Fruit fly (Drosophila melanogaster): ENCODE results near the gene CG5708.

The CG5708 gene

DNA sequence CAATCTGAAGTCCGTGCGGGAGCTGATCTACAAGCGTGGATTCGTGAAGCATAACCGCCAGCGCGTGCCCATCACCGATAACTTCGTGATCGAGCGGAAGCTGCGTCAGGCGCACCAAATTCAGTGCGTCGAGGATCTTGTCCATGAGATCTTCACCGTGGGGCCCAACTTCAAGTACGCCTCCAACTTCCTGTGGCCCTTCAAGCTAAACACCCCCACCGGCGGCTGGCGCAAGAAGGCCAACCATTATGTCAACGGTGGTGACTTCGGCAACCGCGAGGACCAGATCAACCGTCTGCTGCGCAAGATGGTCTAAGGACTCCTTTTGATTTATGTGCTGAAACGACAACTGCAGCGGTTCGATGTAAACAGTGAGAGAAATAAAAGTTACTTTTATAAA is 24.9 kb downstream of the CG5708 start:
- TF ChIP-seq fd96Ca (GFP tag; IDR thresholded peaks at IDR 0.05) (no peak), Snoo (tag; optimal IDR thresholded peaks at IDR 0.05) (no peak), CG4496 (GFP tag; IDR thresholded peaks at IDR 0.05) (0 out of 3 replicates have a peak, but pooled peaks have one; percentile 37), gl (tag; optimal IDR thresholded peaks at IDR 0.05) (no peak), CG9948 (tag; optimal IDR thresholded peaks at IDR 0.05) (no peak)

DNA sequence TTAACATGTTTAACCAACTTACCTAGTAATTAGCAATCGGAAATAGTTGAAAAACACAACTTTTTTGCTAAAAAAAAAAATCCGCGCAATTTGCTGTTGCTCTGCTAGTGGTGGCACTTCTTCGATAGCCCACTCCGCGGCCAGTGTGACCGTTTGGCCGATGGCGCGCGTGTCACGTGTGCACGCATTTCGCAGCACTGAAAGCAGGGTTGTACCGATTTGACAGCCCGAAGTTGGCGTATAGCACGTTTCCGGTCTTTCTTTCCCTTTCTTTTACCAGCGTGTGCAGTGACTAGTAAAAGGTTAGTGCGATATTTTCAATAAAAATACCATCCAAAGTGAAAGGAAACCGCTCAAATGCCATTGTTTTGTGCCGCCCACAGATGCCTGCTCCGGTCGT is 25.8 kb downstream of the CG5708 start, which contains the start of the genes Ripalpha and RpL7:
Gene Ripalpha (minus strand): TSS at position 128 of the 400 bp plus-strand sequence.
Gene RpL7 (plus strand): TSS at position 158 of the 400 bp plus-strand sequence.
- peak; percentile 68 for TF ChIP-seq CG8159 (tag; optimal IDR thresholded peaks at IDR 0.05)
- no peak for TF ChIP-seq CG13204 (GFP tag; optimal IDR thresholded peaks at IDR 0.05)
- peak; percentile 57 for TF ChIP-seq CG17806 (tag; optimal IDR thresholded peaks at IDR 0.05)
- TF ChIP-seq CG10348 (GFP tag; IDR thresholded peaks at IDR 0.05), result no peak
- TF ChIP-seq CG4496 (GFP tag; IDR thresholded peaks at IDR 0.05), result peak; percentile 97
- TF ChIP-seq CG34367 (tag; optimal IDR thresholded peaks at IDR 0.05), result peak; percentile 89
- peak; percentile 88 for TF ChIP-seq CG12605 (GFP tag; IDR thresholded peaks at IDR 0.05)
- TF ChIP-seq D1 (tag; optimal IDR thresholded peaks at IDR 0.05), result no peak
- TF ChIP-seq Pif1B (GFP tag; optimal IDR thresholded peaks at IDR 0.05), result peak; percentile 76
- TF ChIP-seq CG15710 (tag; optimal IDR thresholded peaks at IDR 0.05), result peak; percentile 80
- no peak for TF ChIP-seq CG14655 (GFP tag; optimal IDR thresholded peaks at IDR 0.05)
- TF ChIP-seq CG32121 (GFP tag; IDR thresholded peaks at IDR 0.05), result peak; percentile 77
- TF ChIP-seq EcR (GFP tag; optimal IDR thresholded peaks at IDR 0.05), result no peak
- TF ChIP-seq CG8301 (tag; optimal IDR thresholded peaks at IDR 0.05), result peak; percentile 61
- peak; percentile 91 for TF ChIP-seq Ets98B (GFP tag; IDR thresholded peaks at IDR 0.05)
- TF ChIP-seq Snoo (tag; optimal IDR thresholded peaks at IDR 0.05), result peak; percentile 95
- no peak for TF ChIP-seq fd96Ca (GFP tag; IDR thresholded peaks at IDR 0.05)
- peak; percentile 85 for TF ChIP-seq rn (GFP tag; IDR thresholded peaks at IDR 0.05)
- peak; percentile 89 for TF ChIP-seq Pif1A (GFP tag; optimal IDR thresholded peaks at IDR 0.05)
- TF ChIP-seq gl (tag; optimal IDR thresholded peaks at IDR 0.05), result peak; percentile 81
- peak; percentile 43 for TF ChIP-seq CG9948 (tag; optimal IDR thresholded peaks at IDR 0.05)

dm6 chr2L:10198911-10199310 is 27.7 kb downstream of the CG5708 start, which contains the start of gene Sur:
Sur (minus strand) TSS chr2L:10199117.
- TF ChIP-seq Ets98B (GFP tag; IDR thresholded peaks at IDR 0.05) (no peak), CG10348 (GFP tag; IDR thresholded peaks at IDR 0.05) (no peak), D1 (tag; optimal IDR thresholded peaks at IDR 0.05) (no peak), EcR (GFP tag; optimal IDR thresholded peaks at IDR 0.05) (no peak), CG34367 (tag; optimal IDR thresholded peaks at IDR 0.05) (no peak), Snoo (tag; optimal IDR thresholded peaks at IDR 0.05) (no peak), CG8159 (tag; optimal IDR thresholded peaks at IDR 0.05) (no peak), CG17806 (tag; optimal IDR thresholded peaks at IDR 0.05) (no peak), CG9948 (tag; optimal IDR thresholded peaks at IDR 0.05) (no peak), CG12605 (GFP tag; IDR thresholded peaks at IDR 0.05) (no peak), rn (GFP tag; IDR thresholded peaks at IDR 0.05) (no peak), Pif1B (GFP tag; optimal IDR thresholded peaks at IDR 0.05) (no peak)

DNA sequence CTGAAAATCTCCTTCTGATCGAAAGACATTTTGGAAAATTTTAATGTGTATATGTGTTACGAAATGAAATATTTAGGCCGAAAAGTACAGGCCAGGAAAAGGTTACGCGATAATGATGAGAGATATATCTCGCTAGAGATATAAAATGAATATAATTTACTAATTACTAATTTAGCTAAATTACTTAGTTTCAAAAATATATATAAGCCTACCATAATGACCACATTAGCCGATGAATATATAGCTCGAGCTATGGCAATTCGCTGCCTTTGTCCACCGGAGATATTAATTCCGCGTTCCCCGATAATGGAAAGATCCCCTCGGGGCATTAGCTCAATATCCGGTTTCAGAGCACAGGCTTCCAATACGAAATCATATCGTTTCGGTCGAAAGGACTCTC is 35.2 kb downstream of the CG5708 start, which contains the start of gene Fum4:
Gene Fum4 (minus strand): TSS at position 101 of the 400 bp plus-strand sequence.
- TF ChIP-seq CG9948 (tag; optimal IDR thresholded peaks at IDR 0.05) (no peak), Ets98B (GFP tag; IDR thresholded peaks at IDR 0.05) (no peak), CG8301 (tag; optimal IDR thresholded peaks at IDR 0.05) (no peak), CG34367 (tag; optimal IDR thresholded peaks at IDR 0.05) (no peak), Pif1B (GFP tag; optimal IDR thresholded peaks at IDR 0.05) (no peak)

DNA sequence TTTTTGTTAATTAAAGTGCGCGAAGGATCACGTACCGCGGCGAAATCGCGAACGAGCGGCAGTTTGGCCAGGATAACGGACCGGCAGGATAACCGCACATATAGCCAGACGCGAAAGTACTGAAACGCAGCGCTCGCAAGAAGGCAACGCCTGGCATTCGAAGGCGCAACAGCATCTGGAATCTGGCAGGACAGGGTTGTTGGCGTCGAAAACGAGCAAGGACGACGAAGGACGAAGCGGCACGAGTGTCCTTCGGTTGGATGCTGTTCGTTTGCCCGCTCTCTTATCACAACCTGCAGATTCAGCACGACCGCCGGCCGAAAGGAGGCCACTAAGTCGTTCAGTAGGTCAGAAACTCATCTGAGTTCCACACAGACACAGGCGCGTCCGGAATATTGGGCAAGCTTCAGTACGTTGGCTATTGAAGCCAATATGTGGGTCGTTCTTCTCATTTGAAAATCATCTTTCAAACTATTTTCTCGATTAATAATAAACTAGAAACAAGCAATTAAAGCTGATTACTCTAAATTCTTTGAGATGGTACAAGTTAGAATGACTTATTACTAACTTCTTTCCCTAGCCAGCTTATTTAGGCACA is 46.3 kb downstream of the CG5708 start, which contains the start of gene CG44153:
Gene CG44153 (minus strand): TSS at position 75 of the 598 bp plus-strand sequence.
- no peak for TF ChIP-seq CG12605 (GFP tag; IDR thresholded peaks at IDR 0.05)
- no peak for TF ChIP-seq D1 (tag; optimal IDR thresholded peaks at IDR 0.05)
- no peak for TF ChIP-seq CG17806 (tag; optimal IDR thresholded peaks at IDR 0.05)
